Worm (Caenorhabditis elegans) whole organism, midembryonic: ENCODE data around the gene ssp-36.

ENCODE experiments used
- T22C8.4 ChIP-seq: fragments of 200-800 bp; sonication (Bioruptor generic); IDR thresholded peaks from 2 replicates; pipeline ENCODE4 v1.3.6; 2022; ENCODE audit warnings: missing genetic modification characterization, missing compliant biosample characterization
- cog-1 ChIP-seq: sonication (generic microtip); optimal IDR thresholded peaks from 2 replicates; lab custom pipeline; 2016; ENCODE audit warnings: missing genetic modification characterization, missing compliant biosample characterization
- flt-1 ChIP-seq: fragments of 200-800 bp; sonication (Bioruptor generic); IDR thresholded peaks from 2 replicates; pipeline ENCODE4 v1.3.6; 2022; ENCODE audit warnings: missing genetic modification characterization, missing compliant biosample characterization
- klf-2 ChIP-seq: fragments of 200-800 bp; sonication (Bioruptor generic); conservative IDR thresholded peaks from 2 replicates; pipeline ENCODE4 v1.3.6; 2022; ENCODE audit warnings: missing genetic modification reagents, missing genetic modification characterization, missing compliant biosample characterization
- med-1 ChIP-seq: sonication (generic microtip); optimal IDR thresholded peaks from 2 replicates; lab custom pipeline; 2017; ENCODE audit warnings: missing genetic modification characterization, mild to moderate bottlenecking, missing compliant biosample characterization, antibody characterized with exemption, missing genetic modification reagents; ENCODE audit not compliant: insufficient read depth
- ref-1 ChIP-seq: fragments of 200-800 bp; sonication (Bioruptor generic); conservative IDR thresholded peaks from 2 replicates; pipeline ENCODE4 v1.3.6; 2022; ENCODE audit warnings: missing genetic modification reagents, missing genetic modification characterization, missing compliant biosample characterization
- tab-1 ChIP-seq: fragments of 200-800 bp; sonication (Bioruptor generic); IDR thresholded peaks from 2 replicates; pipeline ENCODE4 v1.3.6; 2022; ENCODE audit warnings: missing genetic modification characterization, missing compliant biosample characterization
- ztf-23 ChIP-seq: fragments of 200-800 bp; sonication (Bioruptor generic); IDR thresholded peaks from 2 replicates; pipeline ENCODE4 v1.3.6; 2022; ENCODE audit warnings: missing genetic modification reagents, missing genetic modification characterization, missing compliant biosample characterization
- ztf-29 ChIP-seq: fragments of 200-800 bp; sonication (Bioruptor generic); IDR thresholded peaks from 2 replicates; pipeline ENCODE4 v1.3.6; 2022; ENCODE audit warnings: missing genetic modification reagents, missing genetic modification characterization, missing compliant biosample characterization

ssp-36 gene

DNA sequence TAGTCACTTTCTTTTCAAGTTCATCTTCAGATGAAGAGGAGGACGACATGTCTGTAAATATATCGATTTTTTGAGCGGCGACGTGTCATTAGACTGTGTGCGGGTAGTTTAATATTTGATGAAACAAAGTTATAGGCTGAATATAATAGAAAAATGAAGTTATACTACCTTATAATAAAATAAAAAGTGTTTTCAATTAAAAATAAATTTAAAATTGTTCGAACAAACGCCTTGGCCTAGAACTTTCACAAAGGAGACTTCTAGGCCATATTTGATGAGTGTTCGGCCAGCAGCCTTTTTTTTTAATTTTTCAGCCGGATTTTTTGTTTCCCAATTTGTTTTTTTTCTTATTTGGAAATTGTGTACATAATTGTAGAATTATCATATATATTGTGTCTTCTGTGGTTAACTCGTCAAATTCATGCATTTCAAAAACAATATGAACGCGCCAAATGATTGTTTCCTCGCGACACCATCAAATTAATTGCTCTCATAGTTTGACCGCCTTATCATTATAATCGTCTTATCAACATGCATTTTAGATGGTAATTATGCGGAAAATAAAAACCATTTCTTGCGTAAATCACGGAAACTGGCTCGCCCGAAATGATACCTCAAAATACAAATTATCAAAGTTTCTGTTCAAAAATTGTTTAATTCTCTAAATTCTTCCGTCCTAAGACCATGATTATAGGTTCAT, 31.3 kb upstream of the ssp-36 start, which contains the start of gene T13F2.2:
T13F2.2 (minus strand) TSS at position 51 of the 700 bp plus-strand sequence.
- TF ChIP-seq tab-1 (GFP tag; lab: Robert Waterston, UW) (no peak), ref-1 (GFP tag; lab: Robert Waterston, UW) (no peak), ztf-29 (GFP tag; lab: Robert Waterston, UW) (no peak), cog-1 (tag; lab: Kevin White, UChicago) (no peak), T22C8.4 (GFP tag; lab: Robert Waterston, UW) (no peak), med-1 (GFP tag; lab: Kevin White, UChicago) (no peak), klf-2 (no peak), flt-1 (GFP tag; lab: Robert Waterston, UW) (no peak), ztf-23 (GFP tag; lab: Robert Waterston, UW) (no peak)

ce11 chrIV:9796494-9796893, 30.3 kb upstream of the ssp-36 start, which contains the start of gene pis-1:
TSS of gene pis-1 (minus strand) at chrIV:9796594.
- TF ChIP-seq tab-1 (GFP tag; lab: Robert Waterston, UW) (no peak), T22C8.4 (GFP tag; lab: Robert Waterston, UW) (no peak), ref-1 (GFP tag; lab: Robert Waterston, UW) (no peak), ztf-29 (GFP tag; lab: Robert Waterston, UW) (no peak), cog-1 (tag; lab: Kevin White, UChicago) (no peak), klf-2 (no peak), ztf-23 (GFP tag; lab: Robert Waterston, UW) (no peak)

ce11 chrIV:9795250-9795649, 29.1 kb upstream of the ssp-36 start:
- TF ChIP-seq tab-1 (GFP tag; lab: Robert Waterston, UW) (no peak), T22C8.4 (GFP tag; lab: Robert Waterston, UW) (no peak), med-1 (GFP tag; lab: Kevin White, UChicago) (no peak), cog-1 (tag; lab: Kevin White, UChicago) (no peak), ref-1 (GFP tag; lab: Robert Waterston, UW) (no peak), flt-1 (GFP tag; lab: Robert Waterston, UW) (no peak), ztf-23 (GFP tag; lab: Robert Waterston, UW) (no peak), ztf-29 (GFP tag; lab: Robert Waterston, UW) (no peak), klf-2 (no peak)

DNA sequence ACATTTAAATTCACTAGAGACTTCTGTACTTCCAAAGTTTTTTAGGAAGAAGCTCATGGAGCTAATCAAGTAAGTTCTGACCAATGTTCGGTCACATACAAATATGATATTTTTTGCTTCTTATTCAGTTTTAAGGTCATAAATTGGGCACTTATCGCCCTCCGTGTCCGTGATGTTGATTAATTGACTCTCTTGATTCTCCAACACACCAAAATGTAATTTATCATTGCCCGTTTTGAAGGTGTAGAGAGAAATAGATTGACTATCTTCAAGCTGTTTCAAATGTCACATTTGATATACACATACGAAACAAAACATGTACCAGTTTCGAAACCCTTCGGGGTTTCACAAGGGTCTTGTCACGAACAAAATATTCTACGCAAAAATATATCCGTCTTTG, 24.6 kb upstream of the ssp-36 start:
- TF ChIP-seq T22C8.4 (GFP tag; lab: Robert Waterston, UW): no peak
- no peak for TF ChIP-seq ref-1 (GFP tag; lab: Robert Waterston, UW)
- no peak for TF ChIP-seq flt-1 (GFP tag; lab: Robert Waterston, UW)
- TF ChIP-seq ztf-29 (GFP tag; lab: Robert Waterston, UW): no peak
- TF ChIP-seq med-1 (GFP tag; lab: Kevin White, UChicago): no peak
- TF ChIP-seq ztf-23 (GFP tag; lab: Robert Waterston, UW): no peak

- no peak for TF ChIP-seq med-1 (GFP tag; lab: Kevin White, UChicago)
- TF ChIP-seq ztf-29 (GFP tag; lab: Robert Waterston, UW): no peak
- TF ChIP-seq klf-2: no peak
- no peak for TF ChIP-seq ztf-23 (GFP tag; lab: Robert Waterston, UW)
- no peak for TF ChIP-seq ref-1 (GFP tag; lab: Robert Waterston, UW)
- TF ChIP-seq T22C8.4 (GFP tag; lab: Robert Waterston, UW): no peak
- TF ChIP-seq cog-1 (tag; lab: Kevin White, UChicago): no peak
- no peak for TF ChIP-seq tab-1 (GFP tag; lab: Robert Waterston, UW)
- no peak for TF ChIP-seq flt-1 (GFP tag; lab: Robert Waterston, UW)
These were observed 23.3 kb upstream of the ssp-36 start, which contains the start of gene T13F2.4 for ce11 chrIV:9789496-9789895. TSS of gene T13F2.4 (plus strand) at chrIV:9789796.

DNA sequence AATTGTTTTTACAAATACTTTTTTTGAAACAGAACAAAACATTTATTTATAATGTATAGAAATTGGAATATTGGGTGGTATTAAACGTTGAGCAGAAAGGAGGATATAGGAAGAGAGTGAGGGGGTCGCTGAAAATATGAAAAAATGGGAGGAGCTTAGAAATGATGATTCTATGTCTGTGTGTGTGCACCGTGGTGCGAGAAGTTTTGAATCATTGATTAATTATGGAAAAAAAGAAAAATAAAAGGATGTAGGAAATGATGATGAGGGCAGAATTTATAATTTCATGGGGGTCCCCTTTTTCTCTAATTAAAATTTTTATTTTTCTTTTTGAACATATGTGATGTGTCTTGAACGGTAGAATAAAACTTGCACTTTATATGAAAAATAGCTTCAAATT, 18.5 kb upstream of the ssp-36 start, which contains the start of gene sre-4:
sre-4 (minus strand) TSS at position 101 of the 400 bp plus-strand sequence.
- TF ChIP-seq T22C8.4 (GFP tag; lab: Robert Waterston, UW) (no peak), ztf-23 (GFP tag; lab: Robert Waterston, UW) (no peak), flt-1 (GFP tag; lab: Robert Waterston, UW) (no peak), klf-2 (no peak), ref-1 (GFP tag; lab: Robert Waterston, UW) (no peak), tab-1 (GFP tag; lab: Robert Waterston, UW) (no peak), cog-1 (tag; lab: Kevin White, UChicago) (no peak), ztf-29 (GFP tag; lab: Robert Waterston, UW) (no peak), med-1 (GFP tag; lab: Kevin White, UChicago) (no peak)

- TF ChIP-seq ztf-23 (GFP tag; lab: Robert Waterston, UW) (no peak), flt-1 (GFP tag; lab: Robert Waterston, UW) (no peak), ref-1 (GFP tag; lab: Robert Waterston, UW) (no peak), T22C8.4 (GFP tag; lab: Robert Waterston, UW) (no peak), med-1 (GFP tag; lab: Kevin White, UChicago) (no peak), cog-1 (tag; lab: Kevin White, UChicago) (no peak), ztf-29 (GFP tag; lab: Robert Waterston, UW) (no peak), klf-2 (no peak), tab-1 (GFP tag; lab: Robert Waterston, UW) (no peak)
These were observed 11.9 kb upstream of the ssp-36 start, which contains the start of gene T13F2.6 for ce11 chrIV:9778016-9778415. TSS of gene T13F2.6 (plus strand) at chrIV:9778321.

ce11 chrIV:9777535-9777934, 11.4 kb upstream of the ssp-36 start, which contains the start of gene sna-2:
TSS of gene sna-2 (minus strand) at chrIV:9777634.
- no peak for TF ChIP-seq ztf-23 (GFP tag; lab: Robert Waterston, UW)
- no peak for TF ChIP-seq klf-2
- no peak for TF ChIP-seq tab-1 (GFP tag; lab: Robert Waterston, UW)
- TF ChIP-seq flt-1 (GFP tag; lab: Robert Waterston, UW): no peak
- no peak for TF ChIP-seq med-1 (GFP tag; lab: Kevin White, UChicago)
- TF ChIP-seq T22C8.4 (GFP tag; lab: Robert Waterston, UW): no peak
- TF ChIP-seq ztf-29 (GFP tag; lab: Robert Waterston, UW): no peak
- TF ChIP-seq ref-1 (GFP tag; lab: Robert Waterston, UW): no peak
